Worm (Caenorhabditis elegans) whole organism, young adult: ENCODE data around the gene F40F9.3.
A peak's percentile ranks its signal among the peaks of the same experiment; 100 is the strongest.

Experiments used
- B0261.1 ChIP-seq: sonication (generic microtip); optimal IDR thresholded peaks from 2 replicates; lab custom pipeline; 2016; ENCODE audit warnings: mild to moderate bottlenecking, missing genetic modification characterization, moderate library complexity, missing compliant biosample characterization
- B0336.3 ChIP-seq: fragments of 200-800 bp; sonication (Bioruptor generic); IDR thresholded peaks from 2 replicates; pipeline ENCODE4 v1.3.6; 2022; ENCODE audit warnings: missing genetic modification characterization, missing compliant biosample characterization
- C06A6.2 ChIP-seq: fragments of 200-800 bp; sonication (Bioruptor generic); conservative IDR thresholded peaks from 2 replicates; pipeline ENCODE4 v1.3.6; 2022; ENCODE audit warnings: missing genetic modification characterization, missing compliant biosample characterization
- C17E4.6 ChIP-seq: fragments of 200-800 bp; sonication (Bioruptor generic); IDR thresholded peaks from 2 replicates; pipeline ENCODE4 v1.3.6; 2022; ENCODE audit warnings: missing genetic modification reagents, missing genetic modification characterization, missing compliant biosample characterization
- F57A8.1 ChIP-seq: fragments of 200-800 bp; sonication (Bioruptor generic); optimal IDR thresholded peaks from 2 replicates; lab custom pipeline; 2018; ENCODE audit warnings: mild to moderate bottlenecking, missing genetic modification characterization, moderate library complexity, missing compliant biosample characterization
- Y53F4B.3 ChIP-seq: fragments of 200-800 bp; sonication (Bioruptor generic); IDR thresholded peaks from 2 replicates; pipeline ENCODE4 v1.3.6; 2022; ENCODE audit warnings: missing genetic modification reagents, missing genetic modification characterization, missing compliant biosample characterization
- Y56A3A.18 ChIP-seq: fragments of 200-800 bp; sonication (Bioruptor generic); IDR thresholded peaks from 2 replicates; pipeline ENCODE4 v1.3.6; 2022; ENCODE audit warnings: missing genetic modification reagents, missing genetic modification characterization, missing compliant biosample characterization
- ZK185.1 ChIP-seq: sonication (generic microtip); optimal IDR thresholded peaks from 2 replicates; lab custom pipeline; 2016; ENCODE audit warnings: mild to moderate bottlenecking, missing genetic modification characterization, missing compliant biosample characterization; ENCODE audit not compliant: poor library complexity, severe bottlenecking
- ama-1 ChIP-seq, 3 experiments: fragments of 150-350 bp in 1 of 3; sonication (generic microtip) in 2 of 3; optimal IDR thresholded peaks; 2 replicates each; lab custom pipeline; 2014 to 2018; ENCODE audit warnings: missing biosample characterization in 2 of 3, missing genetic modification characterization in 2 of 3, missing genetic modification reagents in 2 of 3
- attf-5 ChIP-seq: fragments of 200-800 bp; sonication (Bioruptor generic); optimal IDR thresholded peaks from 2 replicates; lab custom pipeline; 2018; ENCODE audit warnings: mild to moderate bottlenecking, missing genetic modification characterization, missing compliant biosample characterization
- attf-6 ChIP-seq: fragments of 200-800 bp; sonication (Bioruptor generic); IDR thresholded peaks from 2 replicates; pipeline ENCODE4 v1.3.6; 2022; ENCODE audit warnings: missing genetic modification reagents, missing genetic modification characterization, missing compliant biosample characterization
- cebp-1 ChIP-seq, 2 experiments: fragments of 200-800 bp in 1 of 2; sonication (Bioruptor generic) in 1 of 2; sonication (generic microtip) in 1 of 2; IDR thresholded peaks in 1 of 2; optimal IDR thresholded peaks in 1 of 2; 2 replicates each; pipeline versions ENCODE4 v1.3.6 to Lab custom; 2017 to 2022; ENCODE audit warnings: missing compliant biosample characterization in 2 of 2, missing genetic modification characterization in 2 of 2, mild to moderate bottlenecking in 1 of 2, missing genetic modification reagents in 1 of 2, moderate library complexity in 1 of 2
- cebp-2 ChIP-seq: fragments of 200-800 bp; sonication (Bioruptor generic); IDR thresholded peaks from 2 replicates; pipeline ENCODE4 v1.3.6; 2022; ENCODE audit warnings: missing genetic modification characterization, missing compliant biosample characterization
- ceh-91 ChIP-seq: fragments of 200-800 bp; sonication (Bioruptor generic); IDR thresholded peaks from 2 replicates; pipeline ENCODE4 v1.3.6; 2022; ENCODE audit warnings: missing genetic modification reagents, missing genetic modification characterization, missing compliant biosample characterization
- chd-7 ChIP-seq: sonication (generic microtip); optimal IDR thresholded peaks from 2 replicates; lab custom pipeline; 2016; ENCODE audit warnings: mild to moderate bottlenecking, missing genetic modification characterization, moderate library complexity, missing compliant biosample characterization
- efl-1 ChIP-seq: fragments of 150-350 bp; optimal IDR thresholded peaks from 2 replicates; lab custom pipeline; 2014; ENCODE audit warnings: missing biosample characterization, missing genetic modification reagents, missing genetic modification characterization
- egl-18 ChIP-seq: fragments of 200-800 bp; sonication (Bioruptor generic); IDR thresholded peaks from 2 replicates; pipeline ENCODE4 v1.3.6; 2022; ENCODE audit warnings: missing genetic modification reagents, missing genetic modification characterization, missing compliant biosample characterization
- egrh-3 ChIP-seq: fragments of 200-800 bp; sonication (Bioruptor generic); IDR thresholded peaks from 2 replicates; pipeline ENCODE4 v1.3.6; 2022; ENCODE audit warnings: missing genetic modification reagents, missing genetic modification characterization, missing compliant biosample characterization
- ekl-4 ChIP-seq: fragments of 200-800 bp; sonication (Bioruptor generic); IDR thresholded peaks from 2 replicates; pipeline ENCODE4 v1.3.6; 2022; ENCODE audit warnings: missing genetic modification reagents, missing genetic modification characterization, missing compliant biosample characterization
- ets-4 ChIP-seq: fragments of 200-800 bp; sonication (Bioruptor generic); optimal IDR thresholded peaks from 2 replicates; lab custom pipeline; 2018; ENCODE audit warnings: mild to moderate bottlenecking, missing genetic modification characterization, missing compliant biosample characterization
- hsf-1 ChIP-seq: fragments of 200-800 bp; sonication (Bioruptor generic); IDR thresholded peaks from 2 replicates; pipeline ENCODE4 v1.3.6; 2022; ENCODE audit warnings: missing genetic modification reagents, missing genetic modification characterization, missing compliant biosample characterization
- lag-1 ChIP-seq: fragments of 200-800 bp; sonication (Bioruptor generic); IDR thresholded peaks from 2 replicates; pipeline ENCODE4 v1.3.6; 2022; ENCODE audit warnings: missing genetic modification reagents, missing genetic modification characterization, missing compliant biosample characterization
- let-526 ChIP-seq: fragments of 200-800 bp; sonication (Bioruptor generic); IDR thresholded peaks from 2 replicates; pipeline ENCODE4 v1.3.6; 2022; ENCODE audit warnings: missing genetic modification reagents, missing genetic modification characterization, missing compliant biosample characterization
- let-607 ChIP-seq, 2 experiments: fragments of 200-800 bp in 1 of 2; sonication (Bioruptor generic) in 1 of 2; sonication (generic microtip) in 1 of 2; optimal IDR thresholded peaks; 2 replicates each; lab custom pipeline; 2016 to 2018; ENCODE audit warnings: mild to moderate bottlenecking in 2 of 2, missing compliant biosample characterization in 2 of 2, missing genetic modification characterization in 2 of 2, moderate library complexity in 2 of 2, missing genotype in 1 of 2
- lin-40 ChIP-seq: sonication (generic microtip); optimal IDR thresholded peaks from 2 replicates; lab custom pipeline; 2016; ENCODE audit warnings: missing genetic modification characterization, mild to moderate bottlenecking, missing compliant biosample characterization, missing genotype, missing genetic modification reagents
- lsy-27 ChIP-seq: sonication (generic microtip); optimal IDR thresholded peaks from 2 replicates; lab custom pipeline; 2017; ENCODE audit warnings: missing genetic modification characterization, mild to moderate bottlenecking, missing compliant biosample characterization, antibody characterized with exemption, missing genotype, borderline replicate concordance; ENCODE audit not compliant: insufficient read depth
- nfyb-1 ChIP-seq: fragments of 200-800 bp; sonication (Bioruptor generic); IDR thresholded peaks from 2 replicates; pipeline ENCODE4 v1.3.6; 2022; ENCODE audit warnings: missing genetic modification reagents, missing genetic modification characterization, missing compliant biosample characterization
- nhr-27 ChIP-seq: fragments of 200-800 bp; sonication (Bioruptor generic); optimal IDR thresholded peaks from 2 replicates; lab custom pipeline; 2018; ENCODE audit warnings: mild to moderate bottlenecking, missing genetic modification characterization, moderate library complexity, missing compliant biosample characterization
- rec-8 ChIP-seq, 2 experiments: sonication (generic microtip); optimal IDR thresholded peaks; 2 replicates each; lab custom pipeline; 2016; ENCODE audit warnings: mild to moderate bottlenecking in 2 of 2, missing genetic modification characterization in 2 of 2, missing genetic modification reagents in 2 of 2, missing genotype in 2 of 2, missing biosample characterization in 1 of 2, missing compliant biosample characterization in 1 of 2, moderate library complexity in 1 of 2
- sea-2 ChIP-seq: fragments of 200-800 bp; sonication (Bioruptor generic); IDR thresholded peaks from 2 replicates; pipeline ENCODE4 v1.3.6; 2022; ENCODE audit warnings: missing genetic modification characterization, missing compliant biosample characterization
- somi-1 ChIP-seq: fragments of 200-800 bp; sonication (Bioruptor generic); optimal IDR thresholded peaks from 2 replicates; lab custom pipeline; 2018; ENCODE audit warnings: mild to moderate bottlenecking, missing genetic modification characterization, missing compliant biosample characterization
- unc-130 ChIP-seq: sonication (generic microtip); optimal IDR thresholded peaks from 2 replicates; lab custom pipeline; 2016; ENCODE audit warnings: missing genetic modification reagents, missing genetic modification characterization, missing compliant biosample characterization
- unc-62 ChIP-seq: fragments of 150-350 bp; optimal IDR thresholded peaks from 2 replicates; lab custom pipeline; 2014; ENCODE audit warnings: missing biosample characterization, missing genetic modification reagents, missing genetic modification characterization
- ztf-28 ChIP-seq: fragments of 200-800 bp; sonication (Bioruptor generic); IDR thresholded peaks from 2 replicates; pipeline ENCODE4 v1.3.6; 2022; ENCODE audit warnings: missing genetic modification reagents, missing genetic modification characterization, missing compliant biosample characterization
- ztf-3 ChIP-seq: fragments of 200-800 bp; sonication (Bioruptor generic); optimal IDR thresholded peaks from 2 replicates; lab custom pipeline; 2018; ENCODE audit warnings: mild to moderate bottlenecking, missing genetic modification characterization, missing compliant biosample characterization

The F40F9.3 gene

ce11 chrV:9730743-9731706 lies 16.0 kb downstream of the F40F9.3 start (continued):
- TF ChIP-seq let-607 (tag; optimal IDR thresholded peaks at IDR 0.05; lab: Kevin White, UChicago) (peak; percentile 93 to 95), ama-1 (optimal IDR thresholded peaks at IDR 0.05; lab: Kevin White, UChicago) (peak; percentile 99), ama-1 (GFP tag; optimal IDR thresholded peaks at IDR 0.05; lab: Kevin White, UChicago) (peak in 1 of 2 experiments; percentile 43), C17E4.6 (GFP tag; lab: Robert Waterston, UW) (peak; percentile 50; the same call in 1 of the 2 replicates), chd-7 (tag; lab: Kevin White, UChicago) (peak; percentile 96), lin-40 (tag; lab: Kevin White, UChicago) (peak; percentile 94), ztf-28 (GFP tag; lab: Robert Waterston, UW) (0 out of 2 replicates have a peak, but pooled peaks have one; percentile 4), ZK185.1 (peak; percentile 56), C06A6.2 (peak; percentile 70), unc-130 (GFP tag; lab: Kevin White, UChicago) (peak; percentile 12), lsy-27 (no peak), ets-4 (GFP tag; lab: Kevin White, UChicago) (peak; percentile 60), sea-2 (GFP tag; lab: Robert Waterston, UW) (peak; percentile 74; the same call in 1 of the 2 replicates), let-526 (peak; percentile 88; the same call in 1 of the 2 replicates), rec-8 (tag; optimal IDR thresholded peaks at IDR 0.05; lab: Kevin White, UChicago) (peak in 1 of 2 experiments; percentile 2), B0336.3 (GFP tag; lab: Robert Waterston, UW) (peak; percentile 95), unc-62 (GFP tag; lab: Kevin White, UChicago) (peak; percentile 32), Y53F4B.3 (GFP tag; lab: Robert Waterston, UW) (no peak), somi-1 (GFP tag; lab: Kevin White, UChicago) (peak; percentile 82), egrh-3 (GFP tag; lab: Robert Waterston, UW) (peak; percentile 80), ekl-4 (GFP tag; lab: Robert Waterston, UW) (peak; percentile 81), lag-1 (GFP tag; lab: Robert Waterston, UW) (no peak), attf-6 (GFP tag; lab: Robert Waterston, UW) (no peak), nhr-27 (tag; lab: Kevin White, UChicago) (no peak), ztf-3 (GFP tag; lab: Kevin White, UChicago) (peak; percentile 65), Y56A3A.18 (0 out of 2 replicates have a peak, but pooled peaks have one; percentile 6), attf-5 (GFP tag; lab: Kevin White, UChicago) (peak; percentile 98), cebp-1 (GFP tag; IDR thresholded peaks at IDR 0.05; lab: Robert Waterston, UW) (no peak), cebp-1 (tag; optimal IDR thresholded peaks at IDR 0.05; lab: Kevin White, UChicago) (peak; percentile 92), F57A8.1 (GFP tag; lab: Kevin White, UChicago) (peak; percentile 21), ceh-91 (GFP tag; lab: Robert Waterston, UW) (0 out of 2 replicates have a peak, but pooled peaks have one; percentile 26), efl-1 (GFP tag; lab: Kevin White, UChicago) (no peak), hsf-1 (GFP tag; lab: Robert Waterston, UW) (no peak), nfyb-1 (GFP tag; lab: Robert Waterston, UW) (peak; percentile 95), B0261.1 (peak; percentile 16), egl-18 (GFP tag; lab: Robert Waterston, UW) (0 out of 2 replicates have a peak, but pooled peaks have one; percentile 13), cebp-2 (GFP tag; lab: Robert Waterston, UW) (no peak)
